Worm (Caenorhabditis elegans): ENCODE measurements around the gene W03F9.4.
A peak's percentile ranks its signal among the peaks of the same experiment; 100 is the strongest.

The W03F9.4 gene

ce11 chrV:116243-116642 lies 34.9 kb downstream of the W03F9.4 start:
- no peak for TF ChIP-seq fkh-8 (tag; optimal IDR thresholded peaks at IDR 0.05)
- no peak for TF ChIP-seq sptf-1 (tag; optimal IDR thresholded peaks at IDR 0.05)

- peak; percentile 37 for TF ChIP-seq pax-3 (tag; optimal IDR thresholded peaks at IDR 0.05)
- peak; percentile 40 for TF ChIP-seq irx-1 (tag; optimal IDR thresholded peaks at IDR 0.05)
- TF ChIP-seq mdl-1 (tag; optimal IDR thresholded peaks at IDR 0.05), result peak in 1 of 2 experiments; percentile 53
- peak; percentile 39 for TF ChIP-seq snpc-4 (tag; optimal IDR thresholded peaks at IDR 0.05)
- TF ChIP-seq nhr-90 (tag; optimal IDR thresholded peaks at IDR 0.05; ENCODE audit: poor library complexity), result peak; percentile 32
- TF ChIP-seq xbp-1 (tag; optimal IDR thresholded peaks at IDR 0.05), result no peak
- peak; percentile 56 for TF ChIP-seq egl-13 (tag; optimal IDR thresholded peaks at IDR 0.05)
- peak; percentile 46 to 93 (median 79) for TF ChIP-seq ceh-82 (tag; optimal IDR thresholded peaks at IDR 0.05)
- TF ChIP-seq skn-1 (tag; optimal IDR thresholded peaks at IDR 0.05), result peak; percentile 84
- peak; percentile 77 for TF ChIP-seq nhr-85 (tag)
- TF ChIP-seq nhr-77 (tag; optimal IDR thresholded peaks at IDR 0.05), result peak; percentile 58
- TF ChIP-seq isw-1 (GFP tag; IDR thresholded peaks at IDR 0.05), result peak; percentile 70
- TF ChIP-seq jun-1 (tag; optimal IDR thresholded peaks at IDR 0.05), result peak; percentile 54
- TF ChIP-seq unc-62 (GFP tag; optimal IDR thresholded peaks at IDR 0.05), result no peak
- TF ChIP-seq fos-1 (tag; optimal IDR thresholded peaks at IDR 0.05), result peak; percentile 51
- TF ChIP-seq mab-9 (GFP tag; IDR thresholded peaks at IDR 0.05), result no peak
- peak; percentile 88 for TF ChIP-seq nhr-71 (tag; optimal IDR thresholded peaks at IDR 0.05)
- no peak for TF ChIP-seq sup-37 (GFP tag; optimal IDR thresholded peaks at IDR 0.05)
- no peak for TF ChIP-seq nhr-47 (tag; optimal IDR thresholded peaks at IDR 0.05)
- peak; percentile 66 for TF ChIP-seq blmp-1 (tag; optimal IDR thresholded peaks at IDR 0.05)
- TF ChIP-seq C16A3.4 (tag; optimal IDR thresholded peaks at IDR 0.05), result peak; percentile 89
- TF ChIP-seq nhr-19 (GFP tag; conservative IDR thresholded peaks at IDR 0.05), result peak; percentile 62
- peak; percentile 82 for TF ChIP-seq fkh-8 (tag; optimal IDR thresholded peaks at IDR 0.05)
- TF ChIP-seq lsy-2 (tag; optimal IDR thresholded peaks at IDR 0.05), result peak; percentile 80 to 89
- no peak for TF ChIP-seq unc-30 (tag; optimal IDR thresholded peaks at IDR 0.05)
- no peak for TF ChIP-seq pqm-1 (tag; optimal IDR thresholded peaks at IDR 0.05)
- TF ChIP-seq tlp-1 (tag; optimal IDR thresholded peaks at IDR 0.05), result no peak
- peak; percentile 52 for TF ChIP-seq dsc-1 (tag; optimal IDR thresholded peaks at IDR 0.05)
- TF ChIP-seq elt-3 (tag; optimal IDR thresholded peaks at IDR 0.05), result peak in 3 of 6 experiments; percentile 37 to 56 (median 43)
- TF ChIP-seq snu-23 (GFP tag; optimal IDR thresholded peaks at IDR 0.05), result peak; percentile 89
- peak; percentile 86 for TF ChIP-seq rnt-1 (tag; optimal IDR thresholded peaks at IDR 0.05)
- no peak for TF ChIP-seq sox-4 (tag; optimal IDR thresholded peaks at IDR 0.05)
- TF ChIP-seq nhr-20 (tag; optimal IDR thresholded peaks at IDR 0.05), result peak; percentile 79
- peak; percentile 1 for TF ChIP-seq lin-39 (tag; optimal IDR thresholded peaks at IDR 0.05)
- TF ChIP-seq tbx-2 (tag; optimal IDR thresholded peaks at IDR 0.05), result peak; percentile 27
- peak; percentile 74 for TF ChIP-seq mep-1 (tag; optimal IDR thresholded peaks at IDR 0.05)
- peak; percentile 79 to 82 for TF ChIP-seq efl-1 (optimal IDR thresholded peaks at IDR 0.05)
- peak; percentile 84 to 98 for TF ChIP-seq efl-1 (GFP tag; optimal IDR thresholded peaks at IDR 0.05 in 1 of 2)
- TF ChIP-seq dpl-1 (GFP tag; optimal IDR thresholded peaks at IDR 0.05), result peak; percentile 76 to 88 (median 81)
- TF ChIP-seq fkh-4 (tag; optimal IDR thresholded peaks at IDR 0.05; ENCODE audit: borderline replicate concordance), result no peak
- peak; percentile 37 for TF ChIP-seq fkh-10 (GFP tag; optimal IDR thresholded peaks at IDR 0.05)
- 0 out of 2 replicates have a peak, but pooled peaks have one; percentile 41 for TF ChIP-seq ceh-88 (GFP tag; IDR thresholded peaks at IDR 0.05)
- peak; percentile 54 for TF ChIP-seq lin-13 (GFP tag; optimal IDR thresholded peaks at IDR 0.05)
- peak; percentile 86 for TF ChIP-seq unc-130 (tag; optimal IDR thresholded peaks at IDR 0.05)
- peak; percentile 82 to 92 for TF ChIP-seq lin-35 (GFP tag; optimal IDR thresholded peaks at IDR 0.05)
- peak; percentile 99 for TF ChIP-seq lin-15B (tag; optimal IDR thresholded peaks at IDR 0.05)
- peak; percentile 61 for TF ChIP-seq F16B12.6 (tag; optimal IDR thresholded peaks at IDR 0.05)
Observed at ce11 chrV:104474-104873, 46.7 kb downstream of the W03F9.4 start, which contains the start of gene picd-1. TSS of gene picd-1 (plus strand) at chrV:104825.

Measured in whole organism, L1 larva.